Worm (Caenorhabditis elegans) whole organism, L4/young adult: ENCODE results near the gene nhr-288.

Experiments used
- W03F9.2 ChIP-seq: fragments of 150-350 bp; optimal IDR thresholded peaks from 2 replicates; lab custom pipeline; 2014; ENCODE audit warnings: missing biosample characterization, missing genetic modification characterization
- dao-5 ChIP-seq: sonication (generic microtip); optimal IDR thresholded peaks from 2 replicates; lab custom pipeline; 2016; ENCODE audit warnings: missing genotype, missing genetic modification characterization, moderate library complexity, missing compliant biosample characterization
- him-1 ChIP-seq: sonication (generic microtip); optimal IDR thresholded peaks from 2 replicates; lab custom pipeline; 2016; ENCODE audit warnings: missing genotype, missing genetic modification reagents, missing genetic modification characterization, missing compliant biosample characterization

nhr-288 gene

ce11 chrV:18344194-18344593, 38.3 kb downstream of the nhr-288 start:
- TF ChIP-seq him-1 (tag; lab: Kevin White, UChicago) (no peak), W03F9.2 (tag; lab: Kevin White, UChicago) (no peak), dao-5 (tag; lab: Kevin White, UChicago) (no peak)

DNA sequence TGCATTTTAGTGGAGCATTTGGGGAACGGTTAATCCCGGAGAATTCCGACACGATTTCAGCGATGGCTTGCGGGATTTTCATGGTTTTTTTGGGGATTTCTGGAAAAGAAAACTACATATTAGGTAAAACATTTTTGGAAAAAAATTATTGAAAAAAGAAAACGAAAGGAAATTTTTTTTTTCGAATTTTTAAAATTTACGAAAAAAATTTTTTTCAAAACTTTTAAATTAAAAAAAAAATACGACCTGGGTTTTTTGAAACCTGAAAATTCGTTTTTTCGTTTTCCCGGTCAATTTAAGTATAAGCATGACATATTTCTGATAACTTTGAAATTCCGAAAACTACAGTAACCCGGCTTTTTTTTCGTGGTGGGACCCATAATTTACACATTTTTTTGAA, 42.7 kb downstream of the nhr-288 start, which contains the start of gene C08E8.10:
Gene C08E8.10, minus strand, starts transcription at position 101 of the 400 bp plus-strand sequence.
- TF ChIP-seq W03F9.2 (tag; lab: Kevin White, UChicago) (no peak), dao-5 (tag; lab: Kevin White, UChicago) (no peak), him-1 (tag; lab: Kevin White, UChicago) (no peak)

ce11 chrV:18337643-18338042, 44.8 kb downstream of the nhr-288 start:
- TF ChIP-seq dao-5 (tag; lab: Kevin White, UChicago) = no peak
- no peak for TF ChIP-seq him-1 (tag; lab: Kevin White, UChicago)
- no peak for TF ChIP-seq W03F9.2 (tag; lab: Kevin White, UChicago)

- TF ChIP-seq him-1 (tag; lab: Kevin White, UChicago) (no peak), dao-5 (tag; lab: Kevin White, UChicago) (no peak), W03F9.2 (tag; lab: Kevin White, UChicago) (no peak)
Measured at ce11 chrV:18331086-18331485, 51.4 kb downstream of the nhr-288 start, which contains the start of gene B0462.4. Gene B0462.4, minus strand, starts transcription at chrV:18331186.
